Worm (Caenorhabditis elegans) whole organism, late embryonic: ENCODE measurements around the gene tbx-33.

Source experiments
- C38D4.7 ChIP-seq: fragments of 200-800 bp; sonication (Bioruptor generic); optimal IDR thresholded peaks from 2 replicates; lab custom pipeline; 2018; ENCODE audit warnings: mild to moderate bottlenecking, missing genetic modification characterization, moderate library complexity, missing compliant biosample characterization
- F13H6.1 ChIP-seq: sonication (generic microtip); optimal IDR thresholded peaks from 2 replicates; lab custom pipeline; 2016; ENCODE audit warnings: missing genetic modification characterization, missing compliant biosample characterization
- K02D7.2 ChIP-seq: sonication (generic microtip); optimal IDR thresholded peaks from 2 replicates; lab custom pipeline; 2017; ENCODE audit warnings: mild to moderate bottlenecking, missing genetic modification characterization, missing compliant biosample characterization
- Y22D7AL.16 ChIP-seq: sonication (generic microtip); optimal IDR thresholded peaks from 2 replicates; lab custom pipeline; 2016; ENCODE audit warnings: missing genetic modification characterization, missing compliant biosample characterization
- ceh-19 ChIP-seq: fragments of 200-800 bp; sonication (Bioruptor generic); optimal IDR thresholded peaks from 2 replicates; lab custom pipeline; 2018; ENCODE audit warnings: mild to moderate bottlenecking, missing genetic modification characterization, missing compliant biosample characterization
- ceh-30 ChIP-seq: fragments of 150-350 bp; optimal IDR thresholded peaks from 2 replicates; lab custom pipeline; 2014; ENCODE audit warnings: missing biosample characterization, missing genetic modification characterization
- ceh-31 ChIP-seq: sonication (generic microtip); optimal IDR thresholded peaks from 2 replicates; lab custom pipeline; 2016; ENCODE audit warnings: missing genetic modification characterization, missing compliant biosample characterization
- ceh-34 ChIP-seq: sonication (generic microtip); optimal IDR thresholded peaks from 2 replicates; lab custom pipeline; 2016; ENCODE audit warnings: mild to moderate bottlenecking, missing genetic modification characterization, missing compliant biosample characterization
- ceh-6 ChIP-seq: fragments of 200-800 bp; sonication (Bioruptor generic); optimal IDR thresholded peaks from 2 replicates; lab custom pipeline; 2018; ENCODE audit warnings: mild to moderate bottlenecking, missing genetic modification characterization, missing compliant biosample characterization
- dve-1 ChIP-seq: sonication (generic microtip); optimal IDR thresholded peaks from 2 replicates; lab custom pipeline; 2017; ENCODE audit warnings: antibody characterized with exemption, mild to moderate bottlenecking, missing genetic modification characterization, missing compliant biosample characterization
- elt-2 ChIP-seq: sonication (generic microtip); optimal IDR thresholded peaks from 2 replicates; lab custom pipeline; 2016; ENCODE audit warnings: missing genetic modification reagents, missing genetic modification characterization, missing compliant biosample characterization
- elt-4 ChIP-seq: sonication (generic microtip); optimal IDR thresholded peaks from 2 replicates; lab custom pipeline; 2016; ENCODE audit warnings: missing genetic modification characterization, missing compliant biosample characterization
- fax-1 ChIP-seq: sonication (generic microtip); optimal IDR thresholded peaks from 2 replicates; lab custom pipeline; 2016; ENCODE audit warnings: missing genotype, missing genetic modification characterization, missing compliant biosample characterization
- gmeb-2 ChIP-seq: sonication (generic microtip); optimal IDR thresholded peaks from 2 replicates; lab custom pipeline; 2016; ENCODE audit warnings: missing genetic modification characterization, inconsistent platforms, missing compliant biosample characterization
- hlh-13 ChIP-seq: fragments of 200-800 bp; sonication (Bioruptor generic); optimal IDR thresholded peaks from 2 replicates; lab custom pipeline; 2018; ENCODE audit warnings: mild to moderate bottlenecking, missing genetic modification characterization, missing compliant biosample characterization
- hlh-6 ChIP-seq: sonication (generic microtip); optimal IDR thresholded peaks from 2 replicates; lab custom pipeline; 2016; ENCODE audit warnings: missing genotype, missing genetic modification characterization, missing compliant biosample characterization
- hlh-8 ChIP-seq: sonication (generic microtip); optimal IDR thresholded peaks from 2 replicates; lab custom pipeline; 2016; ENCODE audit warnings: missing genotype, missing genetic modification characterization, missing compliant biosample characterization
- madf-2 ChIP-seq: sonication (generic microtip); optimal IDR thresholded peaks from 2 replicates; lab custom pipeline; 2017; ENCODE audit warnings: missing genetic modification characterization, missing compliant biosample characterization
- mec-3 ChIP-seq: sonication (generic microtip); optimal IDR thresholded peaks from 2 replicates; lab custom pipeline; 2016; ENCODE audit warnings: borderline replicate concordance, missing genetic modification characterization, missing compliant biosample characterization
- nhr-232 ChIP-seq: sonication (generic microtip); optimal IDR thresholded peaks from 2 replicates; lab custom pipeline; 2016; ENCODE audit warnings: missing genetic modification characterization, missing compliant biosample characterization
- odd-2 ChIP-seq: sonication (generic microtip); optimal IDR thresholded peaks from 2 replicates; lab custom pipeline; 2017; ENCODE audit warnings: antibody characterized with exemption, mild to moderate bottlenecking, missing genetic modification characterization, missing compliant biosample characterization
- pag-3 ChIP-seq: sonication (generic microtip); optimal IDR thresholded peaks from 2 replicates; lab custom pipeline; 2016; ENCODE audit warnings: missing compliant biosample characterization, missing genetic modification characterization, borderline replicate concordance
- pat-9 ChIP-seq: fragments of 200-800 bp; sonication (Bioruptor generic); optimal IDR thresholded peaks from 2 replicates; lab custom pipeline; 2018; ENCODE audit warnings: mild to moderate bottlenecking, missing genetic modification characterization, moderate library complexity, missing compliant biosample characterization
- pha-2 ChIP-seq: sonication (generic microtip); optimal IDR thresholded peaks from 2 replicates; lab custom pipeline; 2017; ENCODE audit warnings: mild to moderate bottlenecking, missing genetic modification characterization, missing compliant biosample characterization
- pha-4 ChIP-seq: fragments of 150-350 bp; optimal IDR thresholded peaks from 2 replicates; lab custom pipeline; 2018; ENCODE audit warnings: missing biosample characterization, missing genetic modification reagents, missing genetic modification characterization
- pqm-1 ChIP-seq: sonication (generic microtip); optimal IDR thresholded peaks from 2 replicates; lab custom pipeline; 2016; ENCODE audit warnings: missing genetic modification characterization, missing compliant biosample characterization
- pros-1 ChIP-seq: fragments of 150-350 bp; optimal IDR thresholded peaks from 2 replicates; lab custom pipeline; 2014; ENCODE audit warnings: missing biosample characterization, missing genetic modification reagents, missing genetic modification characterization
- ref-2 ChIP-seq: sonication (generic microtip); optimal IDR thresholded peaks from 2 replicates; lab custom pipeline; 2016; ENCODE audit warnings: missing genetic modification characterization, missing compliant biosample characterization
- rnt-1 ChIP-seq: sonication (generic microtip); optimal IDR thresholded peaks from 2 replicates; lab custom pipeline; 2016; ENCODE audit warnings: missing genetic modification characterization, missing compliant biosample characterization
- sdc-2 ChIP-seq: sonication (generic microtip); optimal IDR thresholded peaks from 2 replicates; lab custom pipeline; 2016; ENCODE audit warnings: missing genotype, missing genetic modification characterization, missing compliant biosample characterization
- sox-2 ChIP-seq: fragments of 200-800 bp; sonication (Bioruptor generic); IDR thresholded peaks from 2 replicates; pipeline ENCODE4 v1.3.6; 2022; ENCODE audit warnings: missing genetic modification reagents, missing genetic modification characterization, missing compliant biosample characterization
- sox-4 ChIP-seq: sonication (generic microtip); optimal IDR thresholded peaks from 2 replicates; lab custom pipeline; 2017; ENCODE audit warnings: mild to moderate bottlenecking, missing genetic modification characterization, inconsistent platforms, missing compliant biosample characterization
- syd-9 ChIP-seq: sonication (generic microtip); optimal IDR thresholded peaks from 2 replicates; lab custom pipeline; 2016; ENCODE audit warnings: mild to moderate bottlenecking, missing genetic modification characterization, moderate library complexity, missing compliant biosample characterization
- tbx-7 ChIP-seq: sonication (generic microtip); optimal IDR thresholded peaks from 2 replicates; lab custom pipeline; 2016; ENCODE audit warnings: missing genotype, missing genetic modification characterization, missing compliant biosample characterization
- ttx-3 ChIP-seq: sonication (generic microtip); optimal IDR thresholded peaks from 2 replicates; lab custom pipeline; 2016; ENCODE audit warnings: missing genetic modification reagents, missing genetic modification characterization, missing compliant biosample characterization
- unc-3 ChIP-seq, 2 experiments: fragments of 200-800 bp in 1 of 2; sonication (Bioruptor generic) in 1 of 2; sonication (generic microtip) in 1 of 2; conservative IDR thresholded peaks in 1 of 2; optimal IDR thresholded peaks in 1 of 2; 2 replicates each; pipeline versions ENCODE4 v1.3.6 to Lab custom; 2016 to 2022; ENCODE audit warnings: missing compliant biosample characterization in 2 of 2, missing genetic modification characterization in 2 of 2, missing genetic modification reagents in 1 of 2
- unc-86 ChIP-seq: sonication (generic microtip); optimal IDR thresholded peaks from 2 replicates; lab custom pipeline; 2016; ENCODE audit warnings: missing genetic modification characterization, missing compliant biosample characterization

The tbx-33 gene

ce11 chrIII:11636740-11637139, at the start of gene tbx-33:
TSS of gene tbx-33 (minus strand) at chrIII:11636840.
- no peak for TF ChIP-seq pat-9 (tag; lab: Kevin White, UChicago)
- no peak for TF ChIP-seq odd-2 (tag; lab: Kevin White, UChicago)
- TF ChIP-seq ceh-34 (tag; lab: Kevin White, UChicago), result no peak
- TF ChIP-seq C38D4.7 (GFP tag; lab: Kevin White, UChicago), result no peak
- no peak for TF ChIP-seq elt-2 (tag; lab: Kevin White, UChicago)
- no peak for TF ChIP-seq pag-3 (tag; lab: Kevin White, UChicago)
- TF ChIP-seq fax-1 (tag; lab: Kevin White, UChicago), result no peak
- no peak for TF ChIP-seq pqm-1 (tag; lab: Kevin White, UChicago)
- TF ChIP-seq rnt-1 (tag; lab: Kevin White, UChicago), result no peak
- TF ChIP-seq K02D7.2 (tag; lab: Kevin White, UChicago), result no peak
- no peak for TF ChIP-seq nhr-232 (tag; lab: Kevin White, UChicago)
- no peak for TF ChIP-seq sdc-2
- no peak for TF ChIP-seq tbx-7
- TF ChIP-seq, all 69 proteins: peak for 0

- TF ChIP-seq pros-1 (tag; lab: Kevin White, UChicago) (no peak), hlh-8 (tag; lab: Kevin White, UChicago) (no peak), ref-2 (tag; lab: Kevin White, UChicago) (no peak), ceh-34 (tag; lab: Kevin White, UChicago) (no peak), ceh-6 (GFP tag; lab: Kevin White, UChicago) (no peak), pha-2 (no peak), elt-2 (tag; lab: Kevin White, UChicago) (peak; percentile 84)
- TF ChIP-seq, all 69 proteins: peak for 1
Measured at ce11 chrIII:11684770-11685169, 48.1 kb upstream of the tbx-33 start.

- no peak for TF ChIP-seq mec-3 (tag; lab: Kevin White, UChicago)
- no peak for TF ChIP-seq rnt-1 (tag; lab: Kevin White, UChicago)
- TF ChIP-seq madf-2 (tag; lab: Kevin White, UChicago), result no peak
- no peak for TF ChIP-seq gmeb-2
- TF ChIP-seq fax-1 (tag; lab: Kevin White, UChicago), result no peak
- TF ChIP-seq elt-4 (tag; lab: Kevin White, UChicago), result no peak
- no peak for TF ChIP-seq sox-2 (GFP tag; lab: Robert Waterston, UW)
- TF ChIP-seq hlh-13 (GFP tag; lab: Kevin White, UChicago), result no peak
- TF ChIP-seq nhr-232 (tag; lab: Kevin White, UChicago), result no peak
- no peak for TF ChIP-seq F13H6.1 (tag; lab: Kevin White, UChicago)
- no peak for TF ChIP-seq ceh-34 (tag; lab: Kevin White, UChicago)
- no peak for TF ChIP-seq ttx-3 (tag; lab: Kevin White, UChicago)
- no peak for TF ChIP-seq pha-4 (tag; lab: Kevin White, UChicago)
- TF ChIP-seq syd-9 (tag; lab: Kevin White, UChicago), result no peak
- no peak for TF ChIP-seq sox-4
- no peak for TF ChIP-seq dve-1 (tag; lab: Kevin White, UChicago)
- no peak for TF ChIP-seq ceh-30
- no peak for TF ChIP-seq ceh-19 (GFP tag; lab: Kevin White, UChicago)
- no peak for TF ChIP-seq ceh-31 (tag; lab: Kevin White, UChicago)
- TF ChIP-seq unc-86 (tag; lab: Kevin White, UChicago), result no peak
Measured at ce11 chrIII:11683790-11684189, 47.1 kb upstream of the tbx-33 start.

- TF ChIP-seq Y22D7AL.16 (tag; lab: Kevin White, UChicago) (no peak), hlh-6 (tag; lab: Kevin White, UChicago) (no peak), sox-2 (GFP tag; lab: Robert Waterston, UW) (no peak), nhr-232 (tag; lab: Kevin White, UChicago) (no peak), unc-3 (GFP tag; conservative IDR thresholded peaks at IDR 0.05; lab: Robert Waterston, UW) (no peak), unc-3 (tag; optimal IDR thresholded peaks at IDR 0.05; lab: Kevin White, UChicago) (no peak), syd-9 (tag; lab: Kevin White, UChicago) (no peak), sdc-2 (no peak)
- TF ChIP-seq, all 69 proteins: peak for 0
Measured at ce11 chrIII:11683038-11683437, 46.4 kb upstream of the tbx-33 start.
